Fruit fly (Drosophila melanogaster): ENCODE data around the gene Apoltp.

DNA sequence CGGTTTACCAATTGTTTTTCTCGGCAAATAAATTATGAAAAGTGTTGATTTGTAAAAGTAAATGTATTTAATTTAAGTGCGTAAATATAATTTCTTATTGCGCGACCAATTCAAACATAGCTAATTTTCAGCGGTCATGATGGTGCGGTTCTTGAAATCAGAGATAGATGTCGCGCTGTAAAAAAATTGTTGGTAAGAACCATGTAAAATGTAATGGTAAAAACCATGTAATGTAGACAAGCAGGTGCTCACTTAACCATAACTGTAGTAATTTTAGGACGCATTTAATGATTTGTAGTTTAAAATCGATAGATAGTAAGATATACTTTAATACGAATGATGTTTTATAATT lies 21.3 kb upstream of the Apoltp start:
- TF ChIP-seq psq (optimal IDR thresholded peaks at IDR 0.05) = no peak
- TF ChIP-seq h (optimal IDR thresholded peaks at IDR 0.05) = no peak
- TF ChIP-seq ttk (optimal IDR thresholded peaks at IDR 0.05) = no peak
- TF ChIP-seq Myc (optimal IDR thresholded peaks at IDR 0.05) = no peak

Data from Kc167 (cell line).